Fruit fly (Drosophila melanogaster): ENCODE measurements around the gene CG34305.
A peak's percentile ranks its signal among the peaks of the same experiment; 100 is the strongest.

The CG34305 gene

DNA sequence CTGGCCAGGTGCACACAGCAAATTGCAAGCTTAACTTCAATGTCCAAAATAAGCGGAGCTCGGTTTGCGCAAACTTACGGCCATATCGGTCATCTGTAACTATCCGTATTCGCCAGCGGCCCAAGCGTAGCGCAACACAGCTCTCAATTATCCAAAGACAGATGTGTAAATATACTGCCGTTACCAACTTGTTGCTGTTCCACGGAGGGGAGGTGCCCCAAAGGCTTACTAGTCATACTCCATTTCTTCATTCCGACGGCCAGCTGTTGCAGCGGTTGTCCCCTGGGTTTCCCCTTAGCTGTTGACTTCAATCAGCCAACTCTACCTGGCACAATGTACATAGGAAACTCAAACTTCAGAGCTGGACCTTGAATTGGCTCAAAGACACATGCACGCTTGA is 22.9 kb downstream of the CG34305 start, which contains the start of gene CG31516:
Gene CG31516, minus strand, starts transcription at position 101 of the 400 bp plus-strand sequence.
- TF ChIP-seq foxo (GFP tag; optimal IDR thresholded peaks at IDR 0.05) (no peak), Rel (GFP tag; optimal IDR thresholded peaks at IDR 0.05) (no peak), Rel (tag; optimal IDR thresholded peaks at IDR 0.05) (peak; percentile 83)

DNA sequence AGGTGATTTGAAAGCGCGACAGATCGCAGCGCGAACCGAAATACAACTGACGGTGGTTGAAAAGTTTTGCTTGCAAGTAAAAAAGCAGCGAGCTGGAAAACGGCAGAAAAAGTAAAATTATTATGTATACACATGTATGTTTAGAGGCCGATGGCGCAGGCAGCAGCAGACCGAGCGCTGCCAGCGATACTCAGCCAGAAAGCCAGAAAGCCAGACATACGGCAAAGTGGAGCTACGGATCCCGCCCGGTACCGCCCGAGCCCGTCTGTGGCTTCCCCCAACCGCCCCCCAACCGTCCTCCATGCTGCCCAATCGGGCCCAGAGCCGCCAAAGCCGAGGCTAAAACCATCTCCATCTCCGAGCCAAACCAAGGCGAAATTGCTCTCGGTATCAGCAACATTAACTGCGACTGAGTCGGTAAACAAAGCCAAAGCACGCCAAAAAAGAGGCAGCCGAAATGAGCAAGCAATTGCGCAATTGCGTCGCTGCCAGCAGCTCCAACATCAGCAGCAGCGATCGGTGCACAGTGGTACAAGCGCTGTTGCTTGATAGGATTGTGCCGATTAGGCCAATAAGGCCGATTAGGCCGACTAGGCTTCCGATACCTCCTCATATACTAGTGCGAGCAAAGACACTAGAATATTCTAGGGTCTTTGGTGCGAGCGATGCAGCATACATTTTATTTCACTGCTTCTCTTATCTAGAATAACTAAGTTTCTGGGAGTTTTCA is 27.5 kb downstream of the CG34305 start, which contains the start of gene CG14636:
Gene CG14636, minus strand, starts transcription at position 51 of the 730 bp plus-strand sequence.
- no peak for TF ChIP-seq brk (GFP tag; optimal IDR thresholded peaks at IDR 0.05)
- peak; percentile 55 for TF ChIP-seq woc (GFP tag; optimal IDR thresholded peaks at IDR 0.05)
- no peak for TF ChIP-seq Dif (GFP tag; optimal IDR thresholded peaks at IDR 0.05; ENCODE audit: partially characterized antibody)
- TF ChIP-seq OdsH (GFP tag; optimal IDR thresholded peaks at IDR 0.05): peak; percentile 48
- no peak for TF ChIP-seq N (GFP tag; optimal IDR thresholded peaks at IDR 0.05)
- TF ChIP-seq Dfd (GFP tag; optimal IDR thresholded peaks at IDR 0.05): peak; percentile 81
- TF ChIP-seq lola (GFP tag; optimal IDR thresholded peaks at IDR 0.05): no peak
- TF ChIP-seq CG32264 (GFP tag; optimal IDR thresholded peaks at IDR 0.05): peak; percentile 34
- no peak for TF ChIP-seq Jra (GFP tag; optimal IDR thresholded peaks at IDR 0.05)
- no peak for TF ChIP-seq Abd-B (GFP tag; optimal IDR thresholded peaks at IDR 0.05)
- no peak for TF ChIP-seq CrebA (GFP tag; optimal IDR thresholded peaks at IDR 0.05; ENCODE audit: borderline replicate concordance)
- TF ChIP-seq rgr (GFP tag; optimal IDR thresholded peaks at IDR 0.05): peak; percentile 75
- TF ChIP-seq GATAd (GFP tag; optimal IDR thresholded peaks at IDR 0.05): no peak
- TF ChIP-seq ey (GFP tag; optimal IDR thresholded peaks at IDR 0.05): peak; percentile 68
- TF ChIP-seq dl (GFP tag; optimal IDR thresholded peaks at IDR 0.05; ENCODE audit: insufficient read depth in 1 of 2, partially characterized antibody in 2 of 2): no peak
- peak; percentile 63 for TF ChIP-seq fru (GFP tag; optimal IDR thresholded peaks at IDR 0.05)
- peak; percentile 17 for TF ChIP-seq Hnf4 (GFP tag; optimal IDR thresholded peaks at IDR 0.05)
- no peak for TF ChIP-seq Mio (GFP tag; optimal IDR thresholded peaks at IDR 0.05)
- peak; percentile 29 for TF ChIP-seq Sp1 (GFP tag; optimal IDR thresholded peaks at IDR 0.05)
- peak; percentile 58 for TF ChIP-seq sv (GFP tag; optimal IDR thresholded peaks at IDR 0.05)
- TF ChIP-seq Myc (optimal IDR thresholded peaks at IDR 0.05): no peak
- no peak for TF ChIP-seq Rel (GFP tag; optimal IDR thresholded peaks at IDR 0.05)
- TF ChIP-seq Rel (tag; optimal IDR thresholded peaks at IDR 0.05): peak; percentile 16
- TF ChIP-seq HLH106 (tag; optimal IDR thresholded peaks at IDR 0.05): peak; percentile 61
- no peak for TF ChIP-seq dsf (GFP tag; optimal IDR thresholded peaks at IDR 0.05; ENCODE audit: borderline replicate concordance)
- TF ChIP-seq foxo (GFP tag; optimal IDR thresholded peaks at IDR 0.05): peak; percentile 21 to 60
- TF ChIP-seq pan (optimal IDR thresholded peaks at IDR 0.05): no peak
- no peak for TF ChIP-seq Hr78 (GFP tag; optimal IDR thresholded peaks at IDR 0.05)
- TF ChIP-seq Vsx2 (GFP tag; optimal IDR thresholded peaks at IDR 0.05; ENCODE audit: partially characterized antibody): no peak
- no peak for TF ChIP-seq tai (GFP tag; optimal IDR thresholded peaks at IDR 0.05)
- no peak for TF ChIP-seq Hr83 (GFP tag; optimal IDR thresholded peaks at IDR 0.05; ENCODE audit: poor library complexity, severe bottlenecking)
- no peak for TF ChIP-seq usp (GFP tag; optimal IDR thresholded peaks at IDR 0.05)
- no peak for TF ChIP-seq jim (GFP tag; optimal IDR thresholded peaks at IDR 0.05)
- TF ChIP-seq CG9705 (GFP tag; optimal IDR thresholded peaks at IDR 0.05): peak; percentile 26
- TF ChIP-seq br (GFP tag; optimal IDR thresholded peaks at IDR 0.05): peak; percentile 61
- peak; percentile 27 for TF ChIP-seq psq (GFP tag; optimal IDR thresholded peaks at IDR 0.05)
- TF ChIP-seq h (GFP tag; optimal IDR thresholded peaks at IDR 0.05): peak; percentile 79
- no peak for TF ChIP-seq sage (GFP tag; optimal IDR thresholded peaks at IDR 0.05)
- TF ChIP-seq dmrt93B (GFP tag; optimal IDR thresholded peaks at IDR 0.05): peak; percentile 31

dm6 chr3R:4214601-4215000 is 28.3 kb downstream of the CG34305 start:
- TF ChIP-seq woc (GFP tag; optimal IDR thresholded peaks at IDR 0.05) (no peak), dl (GFP tag; optimal IDR thresholded peaks at IDR 0.05; ENCODE audit: insufficient read depth in 1 of 2, partially characterized antibody in 2 of 2) (no peak), Jra (GFP tag; optimal IDR thresholded peaks at IDR 0.05) (no peak), sv (GFP tag; optimal IDR thresholded peaks at IDR 0.05) (no peak), lola (GFP tag; optimal IDR thresholded peaks at IDR 0.05) (no peak), Dif (GFP tag; optimal IDR thresholded peaks at IDR 0.05; ENCODE audit: partially characterized antibody) (no peak), foxo (GFP tag; optimal IDR thresholded peaks at IDR 0.05) (no peak), rgr (GFP tag; optimal IDR thresholded peaks at IDR 0.05) (no peak), Hr83 (GFP tag; optimal IDR thresholded peaks at IDR 0.05; ENCODE audit: poor library complexity, severe bottlenecking) (no peak), OdsH (GFP tag; optimal IDR thresholded peaks at IDR 0.05) (no peak)

All from whole organism, wandering third instar larva.